Fruit fly (Drosophila melanogaster): ENCODE measurements around the gene knk.
A peak's percentile ranks its signal among the peaks of the same experiment; 100 is the strongest.

The knk gene

dm6 chr3R:10168483-10169064, 43.1 kb upstream of the knk start (continued):
- TF ChIP-seq Hmr (GFP tag; optimal IDR thresholded peaks at IDR 0.05) (peak; percentile 61), Bgb (GFP tag; IDR thresholded peaks at IDR 0.05; ENCODE audit: partially characterized antibody) (no peak), en (GFP tag; optimal IDR thresholded peaks at IDR 0.05) (no peak), CG4360 (GFP tag; IDR thresholded peaks at IDR 0.05) (no peak), ash1 (GFP tag; optimal IDR thresholded peaks at IDR 0.05) (no peak), Aef1 (GFP tag; IDR thresholded peaks at IDR 0.05) (no peak), CG2116 (GFP tag; optimal IDR thresholded peaks at IDR 0.05) (peak; percentile 10), CG1529 (GFP tag; optimal IDR thresholded peaks at IDR 0.05) (no peak), HLH4C (GFP tag; IDR thresholded peaks at IDR 0.05; ENCODE audit: partially characterized antibody) (no peak), Atf-2 (GFP tag; optimal IDR thresholded peaks at IDR 0.05) (peak; percentile 15), Eip74EF (GFP tag; optimal IDR thresholded peaks at IDR 0.05) (no peak), CG9817 (tag; optimal IDR thresholded peaks at IDR 0.05) (peak; percentile 41), shn (GFP tag; optimal IDR thresholded peaks at IDR 0.05) (no peak), fru (optimal IDR thresholded peaks at IDR 0.05) (no peak), Dp (GFP tag; optimal IDR thresholded peaks at IDR 0.05) (no peak), yki (optimal IDR thresholded peaks at IDR 0.05) (no peak), sr (GFP tag; IDR thresholded peaks at IDR 0.05) (no peak), sim (GFP tag; IDR thresholded peaks at IDR 0.05) (no peak), Six4 (GFP tag; optimal IDR thresholded peaks at IDR 0.05) (no peak), CG10431 (GFP tag; optimal IDR thresholded peaks at IDR 0.05) (no peak), BEAF-32 (GFP tag; optimal IDR thresholded peaks at IDR 0.05) (no peak), dati (GFP tag; IDR thresholded peaks at IDR 0.05) (no peak), ham (GFP tag; IDR thresholded peaks at IDR 0.05) (no peak), CG12769 (tag; optimal IDR thresholded peaks at IDR 0.05) (peak; percentile 63), Usf (GFP tag; optimal IDR thresholded peaks at IDR 0.05) (peak; percentile 23), HHEX (GFP tag; optimal IDR thresholded peaks at IDR 0.05) (peak; percentile 12), CG3847 (GFP tag; IDR thresholded peaks at IDR 0.05) (no peak), CG2199 (GFP tag; IDR thresholded peaks at IDR 0.05) (no peak), CG14860 (GFP tag; IDR thresholded peaks at IDR 0.05; ENCODE audit: partially characterized antibody) (no peak), gsb-n (tag; optimal IDR thresholded peaks at IDR 0.05) (peak; percentile 17), MESR4 (GFP tag; optimal IDR thresholded peaks at IDR 0.05) (no peak), CG13123 (GFP tag; optimal IDR thresholded peaks at IDR 0.05) (peak; percentile 38), odd (GFP tag; optimal IDR thresholded peaks at IDR 0.05) (peak; percentile 19), lov (optimal IDR thresholded peaks at IDR 0.05) (no peak), lov (GFP tag; IDR thresholded peaks at IDR 0.05) (no peak), CG10147 (GFP tag; optimal IDR thresholded peaks at IDR 0.05) (no peak), CG12219 (GFP tag; optimal IDR thresholded peaks at IDR 0.05) (no peak), D19A (tag; optimal IDR thresholded peaks at IDR 0.05) (no peak), D (optimal IDR thresholded peaks at IDR 0.05) (no peak), D (GFP tag; optimal IDR thresholded peaks at IDR 0.05) (peak; percentile 10), dysf (GFP tag; IDR thresholded peaks at IDR 0.05) (no peak), CG2875 (GFP tag; optimal IDR thresholded peaks at IDR 0.05) (no peak), CG8290 (GFP tag; optimal IDR thresholded peaks at IDR 0.05) (no peak), CG8290 (tag; optimal IDR thresholded peaks at IDR 0.05) (peak in 1 of 2 experiments; percentile 78), fd3F (GFP tag; optimal IDR thresholded peaks at IDR 0.05) (peak; percentile 38), Dip2 (GFP tag; IDR thresholded peaks at IDR 0.05) (no peak), Elba2 (GFP tag; optimal IDR thresholded peaks at IDR 0.05) (no peak), Dip3 (GFP tag; optimal IDR thresholded peaks at IDR 0.05) (no peak), al (GFP tag; IDR thresholded peaks at IDR 0.05) (no peak), CG2712 (tag; optimal IDR thresholded peaks at IDR 0.05) (no peak), CG31388 (GFP tag; optimal IDR thresholded peaks at IDR 0.05) (no peak), gfzf (GFP tag; optimal IDR thresholded peaks at IDR 0.05) (no peak)

Data from whole organism, embryonic.